Worm (Caenorhabditis elegans): Measurements from ENCODE around the gene ZK813.3.

DNA sequence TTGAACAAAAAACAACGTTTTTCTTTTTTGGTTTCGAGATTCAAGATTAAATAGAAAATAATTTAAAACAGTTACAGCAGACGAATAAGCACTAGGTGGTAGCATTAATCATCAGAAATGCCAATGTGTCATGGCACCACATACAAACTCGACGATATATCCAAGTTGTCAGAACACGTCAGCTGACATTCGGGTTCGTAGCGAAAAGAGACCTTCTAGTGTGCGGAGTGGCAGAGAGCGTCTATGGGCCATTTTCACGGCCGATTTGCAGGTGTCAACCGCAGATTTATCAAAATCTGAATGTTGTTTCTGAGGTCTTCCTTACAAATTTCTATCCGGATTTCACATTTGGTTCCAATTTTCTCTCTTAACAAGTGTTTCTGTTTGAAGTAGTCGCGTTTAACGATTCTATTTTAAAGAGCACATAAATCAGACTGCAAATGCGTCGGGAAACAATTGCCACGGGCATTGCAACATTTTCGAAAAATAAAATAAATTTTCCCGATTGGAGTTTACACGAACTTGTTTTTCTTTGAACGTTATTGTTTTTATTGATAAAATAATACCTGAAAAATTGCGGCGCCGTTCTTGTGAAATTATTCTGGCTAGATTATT is 46.5 kb downstream of the ZK813.3 start:
- no peak for TF ChIP-seq elt-1 (tag; optimal IDR thresholded peaks at IDR 0.05)
- no peak for TF ChIP-seq ZK546.5 (tag; optimal IDR thresholded peaks at IDR 0.05)
- TF ChIP-seq unc-62 (GFP tag; optimal IDR thresholded peaks at IDR 0.05), result no peak
- TF ChIP-seq aly-2 (tag; optimal IDR thresholded peaks at IDR 0.05), result no peak
- TF ChIP-seq egl-27 (tag; optimal IDR thresholded peaks at IDR 0.05), result no peak
- no peak for TF ChIP-seq nhr-12 (tag; optimal IDR thresholded peaks at IDR 0.05)
- TF ChIP-seq ztf-11 (tag; optimal IDR thresholded peaks at IDR 0.05), result no peak
- TF ChIP-seq elt-3 (tag; optimal IDR thresholded peaks at IDR 0.05), result no peak
- no peak for TF ChIP-seq skn-1 (tag; optimal IDR thresholded peaks at IDR 0.05)
